Worm (Caenorhabditis elegans): ENCODE measurements around the gene C18B2.5.

Gene C18B2.5

ce11 chrX:3611740-3612139 lies 848 bp upstream of the C18B2.5 start:
- TF ChIP-seq ceh-63 (GFP tag; optimal IDR thresholded peaks at IDR 0.05) (no peak), ceh-8 (GFP tag; optimal IDR thresholded peaks at IDR 0.05) (no peak), nhr-19 (GFP tag; conservative IDR thresholded peaks at IDR 0.05) (no peak), grh-1 (GFP tag; IDR thresholded peaks at IDR 0.05) (no peak), vab-15 (tag; optimal IDR thresholded peaks at IDR 0.05) (no peak), C16A3.4 (tag; optimal IDR thresholded peaks at IDR 0.05) (no peak), dsc-1 (tag; optimal IDR thresholded peaks at IDR 0.05) (no peak), nhr-11 (tag; optimal IDR thresholded peaks at IDR 0.05) (no peak), blmp-1 (tag; optimal IDR thresholded peaks at IDR 0.05) (no peak), lin-15B (tag; optimal IDR thresholded peaks at IDR 0.05) (no peak), nhr-12 (tag; optimal IDR thresholded peaks at IDR 0.05) (no peak), nhr-237 (tag; optimal IDR thresholded peaks at IDR 0.05) (no peak), ama-1 (optimal IDR thresholded peaks at IDR 0.05) (no peak), sup-37 (GFP tag; optimal IDR thresholded peaks at IDR 0.05) (no peak), lin-39 (tag; optimal IDR thresholded peaks at IDR 0.05) (no peak), pax-3 (tag; optimal IDR thresholded peaks at IDR 0.05) (no peak)

ce11 chrX:3610442-3610841 lies 450 bp downstream of the C18B2.5 start:
- TF ChIP-seq ama-1 (optimal IDR thresholded peaks at IDR 0.05), result no peak
- no peak for TF ChIP-seq ceh-63 (GFP tag; optimal IDR thresholded peaks at IDR 0.05)
- no peak for TF ChIP-seq nhr-77 (tag; optimal IDR thresholded peaks at IDR 0.05)
- no peak for TF ChIP-seq dpl-1 (GFP tag; optimal IDR thresholded peaks at IDR 0.05)
- no peak for TF ChIP-seq unc-30 (tag; optimal IDR thresholded peaks at IDR 0.05)
- TF ChIP-seq ceh-90 (tag; optimal IDR thresholded peaks at IDR 0.05), result no peak
- no peak for TF ChIP-seq grh-1 (GFP tag; IDR thresholded peaks at IDR 0.05)
- no peak for TF ChIP-seq C34B4.2 (tag; optimal IDR thresholded peaks at IDR 0.05)
- TF ChIP-seq sup-37 (GFP tag; optimal IDR thresholded peaks at IDR 0.05), result no peak
- no peak for TF ChIP-seq nhr-85 (tag)
- TF ChIP-seq rnt-1 (tag; optimal IDR thresholded peaks at IDR 0.05), result no peak
- TF ChIP-seq aha-1 (tag; optimal IDR thresholded peaks at IDR 0.05), result no peak
- TF ChIP-seq efl-1 (optimal IDR thresholded peaks at IDR 0.05), result no peak
- no peak for TF ChIP-seq efl-1 (GFP tag; optimal IDR thresholded peaks at IDR 0.05 in 1 of 2)
- no peak for TF ChIP-seq mdl-1 (tag; optimal IDR thresholded peaks at IDR 0.05)
- TF ChIP-seq F16B12.6 (tag; optimal IDR thresholded peaks at IDR 0.05), result no peak

- TF ChIP-seq ceh-88 (GFP tag; IDR thresholded peaks at IDR 0.05) (no peak), nhr-20 (tag; optimal IDR thresholded peaks at IDR 0.05) (peak; percentile 67), mep-1 (tag; optimal IDR thresholded peaks at IDR 0.05) (peak; percentile 69), lir-3 (tag; optimal IDR thresholded peaks at IDR 0.05; ENCODE audit: poor library complexity) (no peak), ceh-63 (GFP tag; optimal IDR thresholded peaks at IDR 0.05) (no peak), swsn-7 (tag; optimal IDR thresholded peaks at IDR 0.05) (peak; percentile 40), blmp-1 (tag; optimal IDR thresholded peaks at IDR 0.05) (peak; percentile 42), lin-35 (GFP tag; optimal IDR thresholded peaks at IDR 0.05) (peak; percentile 45 to 79), ceh-82 (tag; optimal IDR thresholded peaks at IDR 0.05) (peak; percentile 45 to 82 (median 67)), lsy-2 (tag; optimal IDR thresholded peaks at IDR 0.05) (peak; percentile 25 to 74), elt-2 (tag; optimal IDR thresholded peaks at IDR 0.05) (peak; percentile 36), nhr-77 (tag; optimal IDR thresholded peaks at IDR 0.05) (peak; percentile 66), sup-37 (GFP tag; optimal IDR thresholded peaks at IDR 0.05) (no peak), elt-3 (tag; optimal IDR thresholded peaks at IDR 0.05) (peak in 1 of 6 experiments; percentile 1), unc-130 (tag; optimal IDR thresholded peaks at IDR 0.05) (no peak), nhr-237 (tag; optimal IDR thresholded peaks at IDR 0.05) (peak; percentile 15), irx-1 (tag; optimal IDR thresholded peaks at IDR 0.05) (peak; percentile 23), lin-39 (tag; optimal IDR thresholded peaks at IDR 0.05) (no peak), ceh-90 (tag; optimal IDR thresholded peaks at IDR 0.05) (no peak), mab-9 (GFP tag; IDR thresholded peaks at IDR 0.05) (no peak), mdl-1 (tag; optimal IDR thresholded peaks at IDR 0.05) (peak in 1 of 2 experiments; percentile 75), dpl-1 (GFP tag; optimal IDR thresholded peaks at IDR 0.05) (peak; percentile 15 to 49 (median 29)), lin-13 (GFP tag; optimal IDR thresholded peaks at IDR 0.05) (no peak), efl-1 (optimal IDR thresholded peaks at IDR 0.05) (peak; percentile 43 to 66), efl-1 (GFP tag; optimal IDR thresholded peaks at IDR 0.05 in 1 of 2) (peak in 1 of 2 experiments; percentile 36), mef-2 (tag; optimal IDR thresholded peaks at IDR 0.05) (no peak), ama-1 (optimal IDR thresholded peaks at IDR 0.05) (no peak), nhr-85 (tag) (no peak), nhr-71 (tag; optimal IDR thresholded peaks at IDR 0.05) (peak; percentile 81), zip-4 (GFP tag; optimal IDR thresholded peaks at IDR 0.05) (peak; percentile 51), rnt-1 (tag; optimal IDR thresholded peaks at IDR 0.05) (peak; percentile 67), nhr-11 (tag; optimal IDR thresholded peaks at IDR 0.05) (no peak), sox-4 (tag; optimal IDR thresholded peaks at IDR 0.05) (no peak), ztf-4 (tag; optimal IDR thresholded peaks at IDR 0.05) (no peak), sptf-1 (tag; optimal IDR thresholded peaks at IDR 0.05) (no peak)
Observed at ce11 chrX:3605727-3606126, 5.2 kb downstream of the C18B2.5 start, which contains the start of gene C18B2.4. Gene C18B2.4 (minus strand): TSS chrX:3605741.

Measured in whole organism, L1 larva.